Fruit fly (Drosophila melanogaster) whole organism, embryonic: ENCODE data around the gene Acph-1.

Experiments
- Adf1 ChIP-seq: fragments of 200-800 bp; sonication (Bioruptor generic); IDR thresholded peaks from 2 replicates; pipeline ENCODE4 v1.3.6; 2022; ENCODE audit warnings: missing biosample characterization, missing genetic modification characterization
- Bdp1 ChIP-seq: fragments of 200-800 bp; sonication (Bioruptor generic); optimal IDR thresholded peaks from 3 replicates; lab custom pipeline; 2016; ENCODE audit warnings: missing biosample characterization, missing genetic modification characterization
- CG11560 ChIP-seq: fragments of 200-800 bp; sonication (Bioruptor generic); IDR thresholded peaks from 3 replicates; pipeline ENCODE4 v1.3.6; 2022; ENCODE audit warnings: missing biosample characterization, missing genetic modification characterization
- CG12299 ChIP-seq: fragments of 200-800 bp; sonication (Bioruptor generic); optimal IDR thresholded peaks from 2 replicates; lab custom pipeline; 2018; ENCODE audit warnings: missing biosample characterization, mild to moderate bottlenecking, missing genetic modification characterization
- CG13424 ChIP-seq: fragments of 200-800 bp; sonication (Bioruptor generic); optimal IDR thresholded peaks from 2 replicates; lab custom pipeline; 2019; ENCODE audit warnings: missing biosample characterization, mild to moderate bottlenecking, missing genetic modification characterization, moderate library complexity
- CG15073 ChIP-seq: fragments of 200-800 bp; sonication (Bioruptor generic); optimal IDR thresholded peaks from 2 replicates; lab custom pipeline; 2016; ENCODE audit warnings: missing biosample characterization, missing genetic modification characterization
- CG15269 ChIP-seq: fragments of 200-800 bp; sonication (Bioruptor generic); optimal IDR thresholded peaks from 2 replicates; lab custom pipeline; 2018; ENCODE audit warnings: missing biosample characterization, mild to moderate bottlenecking, missing genetic modification characterization, moderate library complexity
- CG1603 ChIP-seq: fragments of 200-800 bp; sonication (Bioruptor generic); optimal IDR thresholded peaks from 2 replicates; lab custom pipeline; 2019; ENCODE audit warnings: missing biosample characterization, mild to moderate bottlenecking, missing genetic modification characterization, moderate library complexity
- CG17361 ChIP-seq: fragments of 200-800 bp; sonication (Bioruptor generic); IDR thresholded peaks from 3 replicates; pipeline ENCODE4 v1.3.6; 2022; ENCODE audit warnings: missing biosample characterization, missing genetic modification characterization
- CG18262 ChIP-seq: fragments of 200-800 bp; optimal IDR thresholded peaks from 3 replicates; lab custom pipeline; 2019; ENCODE audit warnings: missing biosample characterization, mild to moderate bottlenecking, missing genetic modification characterization, moderate library complexity
- CG2120 ChIP-seq: fragments of 200-800 bp; sonication (Bioruptor generic); optimal IDR thresholded peaks from 3 replicates; lab custom pipeline; 2016; ENCODE audit warnings: missing biosample characterization, missing genetic modification characterization
- CG2202 ChIP-seq: fragments of 200-800 bp; sonication (Bioruptor generic); optimal IDR thresholded peaks from 2 replicates; lab custom pipeline; 2018; ENCODE audit warnings: missing biosample characterization, mild to moderate bottlenecking, missing genetic modification characterization
- CG2889 ChIP-seq: fragments of 200-800 bp; sonication (Bioruptor generic); IDR thresholded peaks from 3 replicates; pipeline ENCODE4 v1.3.6; 2022; ENCODE audit warnings: missing biosample characterization, missing genetic modification characterization
- CG33213 ChIP-seq: fragments of 200-800 bp; sonication (Bioruptor generic); optimal IDR thresholded peaks from 3 replicates; lab custom pipeline; 2016; ENCODE audit warnings: missing biosample characterization, missing genetic modification characterization
- CG4424 ChIP-seq: fragments of 200-800 bp; sonication (Bioruptor generic); optimal IDR thresholded peaks from 3 replicates; lab custom pipeline; 2016; ENCODE audit warnings: missing biosample characterization, missing genetic modification characterization
- CG4617 ChIP-seq: fragments of 200-800 bp; sonication (Bioruptor generic); optimal IDR thresholded peaks from 3 replicates; lab custom pipeline; 2016; ENCODE audit warnings: missing biosample characterization, missing genetic modification characterization, borderline replicate concordance
- CG6175 ChIP-seq: fragments of 200-800 bp; sonication (Bioruptor generic); IDR thresholded peaks from 3 replicates; pipeline ENCODE4 v1.3.6; 2022; ENCODE audit warnings: missing biosample characterization, missing genetic modification characterization
- CG6683 ChIP-seq: fragments of 200-800 bp; sonication (Bioruptor generic); optimal IDR thresholded peaks from 2 replicates; lab custom pipeline; 2017; ENCODE audit warnings: missing biosample characterization, mild to moderate bottlenecking, missing genetic modification characterization, missing genetic modification reagents
- Drgx ChIP-seq: fragments of 200-800 bp; sonication (Bioruptor generic); IDR thresholded peaks from 2 replicates; pipeline ENCODE4 v1.3.6; 2022; ENCODE audit warnings: missing biosample characterization, missing genetic modification characterization
- Eip74EF ChIP-seq, 2 experiments: fragments of 200-800 bp in 1 of 2; fragments of >200 bp in 1 of 2; sonication (Bioruptor generic) in 1 of 2; optimal IDR thresholded peaks; 2 replicates each; lab custom pipeline; 2017 to 2019; ENCODE audit warnings: missing biosample characterization in 2 of 2, missing genetic modification characterization in 2 of 2, mild to moderate bottlenecking in 1 of 2, moderate library complexity in 1 of 2
- Elba2 ChIP-seq: fragments of 200-800 bp; sonication (Bioruptor generic); optimal IDR thresholded peaks from 3 replicates; lab custom pipeline; 2016; ENCODE audit warnings: missing biosample characterization, missing genetic modification characterization
- Fer1 ChIP-seq: fragments of 200-800 bp; sonication (Bioruptor generic); optimal IDR thresholded peaks from 2 replicates; lab custom pipeline; 2017; ENCODE audit warnings: missing biosample characterization, mild to moderate bottlenecking, missing genetic modification characterization
- Fer2 ChIP-seq: fragments of 200-800 bp; sonication (Bioruptor generic); optimal IDR thresholded peaks from 2 replicates; lab custom pipeline; 2018; ENCODE audit warnings: missing biosample characterization, mild to moderate bottlenecking, missing genetic modification characterization, moderate library complexity
- HLH3B ChIP-seq: fragments of 200-800 bp; sonication (Bioruptor generic); IDR thresholded peaks from 2 replicates; pipeline ENCODE4 v1.3.6; 2022; ENCODE audit warnings: missing biosample characterization, missing genetic modification characterization
- Hr51 ChIP-seq, 2 experiments: fragments of 200-800 bp; sonication (Bioruptor generic); optimal IDR thresholded peaks; 2 replicates in 1 of 2; 3 replicates in 1 of 2; lab custom pipeline; 2016 to 2018; ENCODE audit warnings: missing biosample characterization in 2 of 2, missing genetic modification characterization in 2 of 2, mild to moderate bottlenecking in 1 of 2, moderate library complexity in 1 of 2
- Nf-YB ChIP-seq: fragments of 200-800 bp; sonication (Bioruptor generic); optimal IDR thresholded peaks from 3 replicates; lab custom pipeline; 2019; ENCODE audit warnings: missing biosample characterization, mild to moderate bottlenecking, missing genetic modification characterization, moderate library complexity
- Oli ChIP-seq: fragments of 200-800 bp; sonication (Bioruptor generic); optimal IDR thresholded peaks from 2 replicates; lab custom pipeline; 2018; ENCODE audit warnings: missing biosample characterization, mild to moderate bottlenecking, missing genetic modification characterization, moderate library complexity
- abd-A ChIP-seq: fragments of 200-800 bp; sonication (Bioruptor generic); optimal IDR thresholded peaks from 3 replicates; lab custom pipeline; 2019; ENCODE audit warnings: missing biosample characterization, mild to moderate bottlenecking, missing genetic modification characterization, moderate library complexity
- amos ChIP-seq: fragments of 200-800 bp; sonication (Bioruptor generic); IDR thresholded peaks from 2 replicates; pipeline ENCODE4 v1.3.6; 2022; ENCODE audit warnings: missing biosample characterization, missing genetic modification characterization; ENCODE audit not compliant: partially characterized antibody
- ash1 ChIP-seq: fragments of 200-800 bp; sonication (Bioruptor generic); optimal IDR thresholded peaks from 2 replicates; lab custom pipeline; 2018; ENCODE audit warnings: missing biosample characterization, mild to moderate bottlenecking, missing genetic modification characterization
- caup ChIP-seq: fragments of 200-800 bp; sonication (Bioruptor generic); optimal IDR thresholded peaks from 3 replicates; lab custom pipeline; 2017; ENCODE audit warnings: missing biosample characterization, mild to moderate bottlenecking, missing genetic modification characterization, moderate library complexity; ENCODE audit not compliant: severe bottlenecking
- chif ChIP-seq, 2 experiments: fragments of 200-800 bp; sonication (Bioruptor generic); optimal IDR thresholded peaks; 3 replicates each; lab custom pipeline; 2016; ENCODE audit warnings: missing biosample characterization in 2 of 2, missing genetic modification characterization in 2 of 2
- gem ChIP-seq: fragments of 200-800 bp; sonication (Bioruptor generic); optimal IDR thresholded peaks from 2 replicates; lab custom pipeline; 2019; ENCODE audit warnings: missing biosample characterization, mild to moderate bottlenecking, missing genetic modification characterization, moderate library complexity
- gfzf ChIP-seq: fragments of 200-800 bp; sonication (Bioruptor generic); optimal IDR thresholded peaks from 2 replicates; lab custom pipeline; 2016; ENCODE audit warnings: missing biosample characterization, mild to moderate bottlenecking, missing genetic modification characterization, moderate library complexity
- h ChIP-seq: fragments of >200 bp; optimal IDR thresholded peaks from 2 replicates; lab custom pipeline; 2017
- inv ChIP-seq: fragments of 200-800 bp; sonication (Bioruptor generic); IDR thresholded peaks from 2 replicates; pipeline ENCODE4 v1.3.6; 2022; ENCODE audit warnings: missing biosample characterization, missing genetic modification characterization; ENCODE audit not compliant: partially characterized antibody
- klu ChIP-seq: fragments of 200-800 bp; sonication (Bioruptor generic); IDR thresholded peaks from 2 replicates; pipeline ENCODE4 v1.3.6; 2022; ENCODE audit warnings: missing biosample characterization, missing genetic modification characterization
- maf-S ChIP-seq: fragments of 200-800 bp; sonication (Bioruptor generic); optimal IDR thresholded peaks from 2 replicates; lab custom pipeline; 2016; ENCODE audit warnings: missing biosample characterization, missing genetic modification characterization
- mam ChIP-seq: fragments of 200-800 bp; sonication (Bioruptor generic); optimal IDR thresholded peaks from 3 replicates; lab custom pipeline; 2016; ENCODE audit warnings: missing biosample characterization, missing genetic modification characterization
- nmo ChIP-seq: fragments of 200-800 bp; sonication (Bioruptor generic); optimal IDR thresholded peaks from 2 replicates; lab custom pipeline; 2018; ENCODE audit warnings: missing biosample characterization, mild to moderate bottlenecking, missing genetic modification characterization, moderate library complexity
- onecut ChIP-seq: fragments of 200-800 bp; sonication (Bioruptor generic); IDR thresholded peaks from 2 replicates; pipeline ENCODE4 v1.3.6; 2022; ENCODE audit warnings: missing biosample characterization, missing genetic modification characterization
- pita ChIP-seq: fragments of 200-800 bp; sonication (Bioruptor generic); optimal IDR thresholded peaks from 2 replicates; lab custom pipeline; 2017; ENCODE audit warnings: missing biosample characterization, mild to moderate bottlenecking, missing genetic modification characterization
- run ChIP-seq: fragments of 200-800 bp; sonication (Bioruptor generic); optimal IDR thresholded peaks from 3 replicates; lab custom pipeline; 2018; ENCODE audit warnings: missing biosample characterization, mild to moderate bottlenecking, missing genetic modification characterization
- sens-2 ChIP-seq: fragments of 200-800 bp; sonication (Bioruptor generic); IDR thresholded peaks from 2 replicates; pipeline ENCODE4 v1.3.6; 2022; ENCODE audit warnings: missing biosample characterization, missing genetic modification characterization
- seq ChIP-seq: fragments of 200-800 bp; sonication (Bioruptor generic); IDR thresholded peaks from 2 replicates; pipeline ENCODE4 v1.3.6; 2022; ENCODE audit warnings: missing biosample characterization, missing genetic modification characterization
- unpg ChIP-seq: fragments of 200-800 bp; sonication (Bioruptor generic); optimal IDR thresholded peaks from 3 replicates; lab custom pipeline; 2018; ENCODE audit warnings: missing biosample characterization, mild to moderate bottlenecking, missing genetic modification characterization, moderate library complexity
- vfl ChIP-seq: fragments of 200-800 bp; sonication (Bioruptor generic); optimal IDR thresholded peaks from 2 replicates; lab custom pipeline; 2016; ENCODE audit warnings: missing biosample characterization, missing genetic modification characterization
- vnd ChIP-seq: fragments of 200-800 bp; sonication (Bioruptor generic); IDR thresholded peaks from 3 replicates; pipeline ENCODE4 v1.3.6; 2022; ENCODE audit warnings: missing biosample characterization, missing genetic modification characterization; ENCODE audit not compliant: partially characterized antibody
- wek ChIP-seq: fragments of 200-800 bp; sonication (Bioruptor generic); optimal IDR thresholded peaks from 3 replicates; lab custom pipeline; 2018; ENCODE audit warnings: missing biosample characterization, mild to moderate bottlenecking, missing genetic modification characterization, moderate library complexity
- yki ChIP-seq: fragments of >200 bp; optimal IDR thresholded peaks from 3 replicates; lab custom pipeline; 2018
- zen2 ChIP-seq: fragments of 200-800 bp; sonication (Bioruptor generic); IDR thresholded peaks from 3 replicates; pipeline ENCODE4 v1.3.6; 2022; ENCODE audit warnings: missing biosample characterization, missing genetic modification characterization; ENCODE audit not compliant: partially characterized antibody

Gene Acph-1

dm6 chr3R:29982027-29982426, 11.2 kb downstream of the Acph-1 start (continued):
- TF ChIP-seq inv (GFP tag; lab: Robert Waterston, UW) = no peak
- TF ChIP-seq chif (GFP tag; optimal IDR thresholded peaks at IDR 0.05; lab: Kevin White, UChicago) = no peak
- TF ChIP-seq onecut (GFP tag; lab: Robert Waterston, UW) = no peak
- TF ChIP-seq CG15073 (GFP tag; lab: Kevin White, UChicago) = no peak
- TF ChIP-seq seq = 0 out of 2 replicates have a peak, but pooled peaks have one; percentile 24
- no peak for TF ChIP-seq CG4617 (GFP tag; lab: Kevin White, UChicago)
- TF ChIP-seq mam = no peak
- TF ChIP-seq klu = no peak
- no peak for TF ChIP-seq Fer1 (GFP tag; lab: Kevin White, UChicago)
- TF ChIP-seq yki (lab: Kevin White, UChicago) = no peak
- no peak for TF ChIP-seq CG2120 (GFP tag; lab: Kevin White, UChicago)
- no peak for TF ChIP-seq CG6683
- TF ChIP-seq h (lab: Kevin White, UChicago) = no peak
- TF ChIP-seq gfzf (GFP tag; lab: Kevin White, UChicago) = no peak
- no peak for TF ChIP-seq CG18262 (tag; lab: Kevin White, UChicago)
- TF ChIP-seq unpg (GFP tag; lab: Kevin White, UChicago) = peak; percentile 17
- no peak for TF ChIP-seq CG12299 (tag; lab: Kevin White, UChicago)
- peak; percentile 17 for TF ChIP-seq CG13424 (tag; lab: Kevin White, UChicago)
- TF ChIP-seq CG6175 (GFP tag; lab: Robert Waterston, UW) = no peak
- no peak for TF ChIP-seq CG17361 (GFP tag; lab: Robert Waterston, UW)
- no peak for TF ChIP-seq amos (GFP tag; lab: Robert Waterston, UW)
- TF ChIP-seq wek (GFP tag; lab: Kevin White, UChicago) = no peak
- no peak for TF ChIP-seq vnd (GFP tag; lab: Robert Waterston, UW)
- no peak for TF ChIP-seq Nf-YB
- TF ChIP-seq CG15269 (tag; lab: Kevin White, UChicago) = peak; percentile 6
- TF ChIP-seq HLH3B (GFP tag; lab: Robert Waterston, UW) = peak; percentile 32; the same call in 1 of the 2 replicates
- TF ChIP-seq nmo (GFP tag; lab: Kevin White, UChicago) = no peak
- TF ChIP-seq Drgx (GFP tag; lab: Robert Waterston, UW) = peak; percentile 77
- TF ChIP-seq CG2202 (tag; lab: Kevin White, UChicago) = no peak
- TF ChIP-seq CG33213 (GFP tag; lab: Kevin White, UChicago) = no peak
- no peak for TF ChIP-seq sens-2 (GFP tag; lab: Robert Waterston, UW)
- TF ChIP-seq zen2 = no peak
- TF ChIP-seq CG1603 (tag; lab: Kevin White, UChicago) = peak; percentile 0
- TF ChIP-seq CG2889 = 0 out of 3 replicates have a peak, but pooled peaks have one; percentile 18
- no peak for TF ChIP-seq Fer2 (tag; lab: Kevin White, UChicago)
- TF ChIP-seq ash1 (GFP tag; lab: Kevin White, UChicago) = no peak
- TF ChIP-seq Oli (tag; lab: Kevin White, UChicago) = peak; percentile 5
- TF ChIP-seq CG4424 = no peak
- TF ChIP-seq caup = no peak
- no peak for TF ChIP-seq run (tag; lab: Kevin White, UChicago)
- no peak for TF ChIP-seq abd-A (tag; lab: Kevin White, UChicago)
- no peak for TF ChIP-seq Eip74EF (GFP tag; optimal IDR thresholded peaks at IDR 0.05; lab: Kevin White, UChicago)
- TF ChIP-seq Bdp1 (GFP tag; lab: Kevin White, UChicago) = no peak
- no peak for TF ChIP-seq pita (GFP tag; lab: Kevin White, UChicago)
- peak in 1 of 2 experiments; percentile 16 for TF ChIP-seq Hr51 (GFP tag; optimal IDR thresholded peaks at IDR 0.05; lab: Kevin White, UChicago)
- TF ChIP-seq Adf1 (GFP tag; lab: Robert Waterston, UW) = no peak
- TF ChIP-seq gem = peak; percentile 37
- TF ChIP-seq maf-S = no peak
- TF ChIP-seq vfl (GFP tag; lab: Kevin White, UChicago) = no peak
- no peak for TF ChIP-seq CG11560 (tag; lab: Robert Waterston, UW)
- no peak for TF ChIP-seq Elba2
